Worm (Caenorhabditis elegans) whole organism, early embryonic: ENCODE data around the gene C06B8.2.

Experiments
- F13C5.2 ChIP-seq: sonication (generic microtip); optimal IDR thresholded peaks from 2 replicates; lab custom pipeline; 2017; ENCODE audit warnings: mild to moderate bottlenecking, missing genetic modification characterization, inconsistent platforms, missing compliant biosample characterization
- ama-1 ChIP-seq: fragments of 150-350 bp; optimal IDR thresholded peaks from 2 replicates; lab custom pipeline; 2014
- ceh-13 ChIP-seq: fragments of 200-800 bp; sonication (Bioruptor generic); optimal IDR thresholded peaks from 2 replicates; lab custom pipeline; 2018; ENCODE audit warnings: mild to moderate bottlenecking, missing genetic modification characterization, missing compliant biosample characterization
- ets-7 ChIP-seq: sonication (generic microtip); optimal IDR thresholded peaks from 2 replicates; lab custom pipeline; 2016; ENCODE audit warnings: missing genotype, missing genetic modification characterization, missing compliant biosample characterization
- flt-1 ChIP-seq: fragments of 200-800 bp; sonication (Bioruptor generic); IDR thresholded peaks from 2 replicates; pipeline ENCODE4 v1.3.6; 2022; ENCODE audit warnings: missing genetic modification characterization, missing compliant biosample characterization
- hmbx-1 ChIP-seq: sonication (generic microtip); optimal IDR thresholded peaks from 2 replicates; lab custom pipeline; 2016; ENCODE audit warnings: mild to moderate bottlenecking, missing genetic modification characterization, missing compliant biosample characterization
- hnd-1 ChIP-seq: sonication (generic microtip); optimal IDR thresholded peaks from 2 replicates; lab custom pipeline; 2016; ENCODE audit warnings: missing genetic modification characterization, missing compliant biosample characterization
- scrt-1 ChIP-seq: fragments of 200-800 bp; sonication (Bioruptor generic); IDR thresholded peaks from 2 replicates; pipeline ENCODE4 v1.3.6; 2022; ENCODE audit warnings: missing genetic modification characterization, missing compliant biosample characterization
- tbx-11 ChIP-seq: fragments of 200-800 bp; sonication (Bioruptor generic); IDR thresholded peaks from 2 replicates; pipeline ENCODE4 v1.3.6; 2022; ENCODE audit warnings: missing genetic modification characterization, missing compliant biosample characterization
- tra-4 ChIP-seq: sonication (generic microtip); optimal IDR thresholded peaks from 2 replicates; lab custom pipeline; 2017; ENCODE audit warnings: missing genetic modification characterization, missing compliant biosample characterization

DNA sequence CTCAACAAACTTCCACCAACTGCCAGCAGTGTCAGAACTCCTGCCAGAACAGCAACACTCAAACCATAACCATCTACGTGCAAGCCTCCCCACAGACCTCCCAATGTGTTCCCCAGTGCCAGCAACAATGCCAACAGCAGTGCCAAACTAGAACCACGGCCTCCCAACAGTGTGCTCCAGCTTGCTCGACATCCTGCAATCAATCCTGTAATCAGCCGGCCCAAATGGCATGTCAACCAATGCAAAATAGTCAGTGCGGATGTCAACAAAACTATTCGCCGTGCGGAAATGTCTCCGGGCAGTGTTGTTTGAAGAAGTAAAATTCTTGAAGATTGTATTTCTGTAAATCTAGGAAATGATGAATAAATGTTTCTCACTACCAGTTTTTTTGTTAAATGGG, 11.8 kb downstream of the C06B8.2 start:
- TF ChIP-seq hnd-1 (tag; lab: Kevin White, UChicago), result no peak
- TF ChIP-seq ets-7, result no peak
- no peak for TF ChIP-seq ceh-13 (GFP tag; lab: Kevin White, UChicago)
- TF ChIP-seq ama-1 (lab: Kevin White, UChicago), result no peak
- TF ChIP-seq hmbx-1 (tag; lab: Kevin White, UChicago), result no peak
- TF ChIP-seq flt-1 (GFP tag; lab: Robert Waterston, UW), result no peak
- TF ChIP-seq scrt-1 (GFP tag; lab: Robert Waterston, UW), result no peak
- no peak for TF ChIP-seq tbx-11 (GFP tag; lab: Robert Waterston, UW)
- no peak for TF ChIP-seq tra-4 (tag; lab: Kevin White, UChicago)
- no peak for TF ChIP-seq F13C5.2 (tag; lab: Kevin White, UChicago)
